Worm (Caenorhabditis elegans): ENCODE measurements around the gene idpp-9.
A peak's percentile ranks its signal among the peaks of the same experiment; 100 is the strongest.

The idpp-9 gene

DNA sequence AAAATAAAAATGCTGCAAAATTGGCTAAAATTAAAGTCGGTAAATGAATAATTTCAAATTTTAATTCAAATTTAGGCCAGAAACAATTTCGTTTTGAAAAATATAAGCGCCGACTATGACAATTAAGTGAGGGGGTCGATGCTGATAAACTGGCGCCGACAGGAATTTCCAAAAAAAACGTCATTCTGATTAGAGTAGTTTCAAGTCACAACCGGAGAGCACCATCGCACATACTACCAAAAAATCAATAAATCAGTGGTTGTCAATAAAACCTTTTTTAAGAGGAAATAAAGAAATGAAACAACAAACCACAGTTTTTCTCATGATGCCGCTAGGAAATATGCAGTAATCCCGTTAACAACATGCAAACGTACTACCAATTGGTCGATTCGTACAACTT is 33.4 kb upstream of the idpp-9 start:
- TF ChIP-seq ahr-1 (tag; optimal IDR thresholded peaks at IDR 0.05): no peak
- TF ChIP-seq lim-6 (tag; optimal IDR thresholded peaks at IDR 0.05): no peak
- no peak for TF ChIP-seq fkh-10 (GFP tag; optimal IDR thresholded peaks at IDR 0.05)
- TF ChIP-seq gmeb-2 (tag; optimal IDR thresholded peaks at IDR 0.05): no peak
- no peak for TF ChIP-seq ets-4 (tag; optimal IDR thresholded peaks at IDR 0.05)
- no peak for TF ChIP-seq hlh-15 (tag; optimal IDR thresholded peaks at IDR 0.05)
- no peak for TF ChIP-seq rnt-1 (tag; optimal IDR thresholded peaks at IDR 0.05)
- no peak for TF ChIP-seq nfya-1 (tag; optimal IDR thresholded peaks at IDR 0.05)

DNA sequence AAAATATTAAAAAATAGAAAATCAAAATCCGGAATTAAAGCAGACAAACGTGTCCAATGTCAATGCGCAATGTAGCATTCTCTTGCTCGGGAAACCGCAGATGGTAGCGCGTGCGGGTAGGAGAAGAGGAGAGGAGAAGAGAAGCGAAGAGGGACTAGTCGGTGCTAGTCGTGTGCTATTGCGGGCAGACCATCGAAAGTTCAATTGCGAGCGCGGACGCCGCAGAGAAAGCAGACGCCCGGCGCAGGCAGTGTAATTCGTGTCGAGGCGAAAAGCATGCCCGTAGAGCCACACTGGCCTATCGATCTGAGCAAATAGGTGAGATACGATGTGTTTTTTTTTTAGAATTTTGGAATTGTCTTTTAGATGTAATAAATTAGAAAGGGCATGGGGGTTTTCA is 30.0 kb upstream of the idpp-9 start:
- peak; percentile 48 for TF ChIP-seq ceh-31 (tag; optimal IDR thresholded peaks at IDR 0.05)
- TF ChIP-seq Y22D7AL.16 (tag; optimal IDR thresholded peaks at IDR 0.05): no peak
- TF ChIP-seq F13H6.1 (tag; optimal IDR thresholded peaks at IDR 0.05): peak; percentile 40
- peak; percentile 49 for TF ChIP-seq pha-2 (tag; optimal IDR thresholded peaks at IDR 0.05)
- TF ChIP-seq nfya-1 (tag; optimal IDR thresholded peaks at IDR 0.05): peak; percentile 57
- no peak for TF ChIP-seq unc-86 (tag; optimal IDR thresholded peaks at IDR 0.05)
- peak; percentile 60 for TF ChIP-seq ceh-48 (tag; optimal IDR thresholded peaks at IDR 0.05)
- TF ChIP-seq ceh-6 (GFP tag; optimal IDR thresholded peaks at IDR 0.05): no peak
- peak; percentile 63 for TF ChIP-seq ceh-18 (tag; optimal IDR thresholded peaks at IDR 0.05)
- TF ChIP-seq ceh-2 (tag; optimal IDR thresholded peaks at IDR 0.05): peak; percentile 16
- peak; percentile 66 for TF ChIP-seq tbx-2 (tag; optimal IDR thresholded peaks at IDR 0.05)
- TF ChIP-seq lim-6 (tag; optimal IDR thresholded peaks at IDR 0.05): no peak
- TF ChIP-seq ceh-34 (tag; optimal IDR thresholded peaks at IDR 0.05): peak; percentile 55
- no peak for TF ChIP-seq ztf-16 (tag; optimal IDR thresholded peaks at IDR 0.05)
- peak; percentile 42 for TF ChIP-seq unc-42 (tag; optimal IDR thresholded peaks at IDR 0.05)
- TF ChIP-seq odd-2 (tag; optimal IDR thresholded peaks at IDR 0.05): no peak
- peak; percentile 23 for TF ChIP-seq unc-55 (GFP tag; optimal IDR thresholded peaks at IDR 0.05)
- TF ChIP-seq rnt-1 (tag; optimal IDR thresholded peaks at IDR 0.05): peak; percentile 50
- TF ChIP-seq ref-2 (tag; optimal IDR thresholded peaks at IDR 0.05): no peak

DNA sequence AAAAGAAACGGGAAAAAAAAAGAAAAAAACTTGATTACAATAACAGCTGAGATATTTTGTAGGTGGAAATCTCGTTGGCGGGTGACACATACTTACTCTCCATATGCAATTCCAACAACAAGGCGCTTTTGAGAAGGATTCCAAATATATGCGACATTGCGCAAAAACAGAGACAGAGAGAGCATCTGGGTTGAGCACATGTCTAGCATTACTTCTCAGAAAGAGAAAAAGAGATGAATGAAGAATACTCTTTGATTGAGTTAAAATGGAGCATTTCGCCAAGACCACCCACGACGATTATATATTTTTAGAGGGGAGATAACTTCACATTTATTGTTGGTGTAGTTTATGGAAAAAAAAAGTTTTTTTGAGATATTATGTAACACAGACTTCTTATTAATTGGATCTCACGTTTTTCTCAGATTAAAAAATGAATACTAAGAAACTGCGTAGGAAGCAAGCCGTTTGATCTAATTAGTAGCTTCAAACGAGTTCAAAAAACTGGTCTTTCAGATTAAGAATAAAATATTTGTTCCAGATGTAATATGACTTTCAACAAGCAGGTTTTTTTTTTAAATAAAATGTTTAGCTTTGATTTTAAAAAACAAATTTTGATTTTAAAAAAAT is 29.4 kb upstream of the idpp-9 start:
- no peak for TF ChIP-seq elt-4 (tag; optimal IDR thresholded peaks at IDR 0.05)
- peak; percentile 38 for TF ChIP-seq unc-42 (tag; optimal IDR thresholded peaks at IDR 0.05)

DNA sequence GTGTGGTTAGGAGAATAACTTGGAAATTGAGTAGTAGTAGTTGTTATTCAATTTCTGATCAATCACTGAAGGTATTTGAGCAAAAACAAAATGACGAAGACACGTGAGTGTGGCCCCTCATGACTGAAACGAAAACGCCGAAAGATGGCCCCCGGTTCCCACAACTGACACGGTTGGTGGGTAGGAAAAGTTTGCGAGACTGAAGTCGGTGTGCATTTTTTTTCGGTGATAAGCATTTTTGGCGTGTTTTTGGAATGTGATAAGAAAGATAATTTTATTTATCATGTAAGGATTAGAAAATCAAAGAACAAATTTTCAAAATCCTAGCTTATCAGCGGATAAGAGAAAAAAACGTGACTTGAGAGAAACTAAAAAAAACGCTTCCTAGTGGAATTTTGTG is 28.4 kb upstream of the idpp-9 start:
- peak; percentile 35 for TF ChIP-seq elt-2 (tag; optimal IDR thresholded peaks at IDR 0.05)
- TF ChIP-seq ceh-22 (tag; optimal IDR thresholded peaks at IDR 0.05): no peak

DNA sequence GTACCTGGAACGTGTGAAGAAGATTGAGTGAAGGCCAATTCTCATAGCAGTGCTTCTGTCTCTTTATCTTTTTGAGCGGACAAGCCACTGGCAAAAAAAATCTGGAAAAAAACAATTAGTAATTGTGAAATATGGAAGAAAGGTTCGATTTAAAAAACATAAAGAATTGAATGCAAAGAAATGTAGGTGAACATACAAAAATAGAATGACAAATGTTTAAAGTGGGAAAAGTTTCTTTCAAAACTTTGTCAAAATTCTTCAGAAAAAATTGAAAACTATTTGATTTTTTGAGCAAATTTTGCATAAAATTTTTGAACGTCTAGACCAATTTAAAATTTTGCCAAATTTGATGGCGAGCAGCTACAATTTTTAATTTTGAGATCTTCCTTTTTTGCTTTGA is 27.6 kb upstream of the idpp-9 start, which contains the start of gene ptp-4A2:
Gene ptp-4A2 (minus strand): TSS at position 101 of the 400 bp plus-strand sequence.
- TF ChIP-seq fkh-6 (tag; optimal IDR thresholded peaks at IDR 0.05) (no peak), odd-2 (tag; optimal IDR thresholded peaks at IDR 0.05) (no peak), unc-55 (GFP tag; optimal IDR thresholded peaks at IDR 0.05) (no peak), npax-4 (tag; optimal IDR thresholded peaks at IDR 0.05) (no peak), unc-3 (GFP tag; conservative IDR thresholded peaks at IDR 0.05) (no peak), unc-3 (tag; optimal IDR thresholded peaks at IDR 0.05) (no peak), fkh-10 (GFP tag; optimal IDR thresholded peaks at IDR 0.05) (no peak), hlh-15 (tag; optimal IDR thresholded peaks at IDR 0.05) (no peak), sox-2 (GFP tag; IDR thresholded peaks at IDR 0.05) (no peak), ets-4 (tag; optimal IDR thresholded peaks at IDR 0.05) (no peak), zip-5 (tag; optimal IDR thresholded peaks at IDR 0.05) (no peak), ceh-14 (tag; optimal IDR thresholded peaks at IDR 0.05) (no peak), eyg-1 (tag; optimal IDR thresholded peaks at IDR 0.05) (no peak), ceh-48 (tag; optimal IDR thresholded peaks at IDR 0.05) (no peak), hlh-8 (tag; optimal IDR thresholded peaks at IDR 0.05) (no peak), unc-86 (tag; optimal IDR thresholded peaks at IDR 0.05) (no peak), tbx-2 (tag; optimal IDR thresholded peaks at IDR 0.05) (no peak), nhr-11 (tag; optimal IDR thresholded peaks at IDR 0.05) (no peak)
